Worm (Caenorhabditis elegans) whole organism, mixed stage, embryonic: ENCODE data around the gene oac-4.

ENCODE experiments used
- bed-3 ChIP-seq: fragments of 200-800 bp; sonication (Bioruptor generic); optimal IDR thresholded peaks from 3 replicates; lab custom pipeline; 2018; ENCODE audit warnings: mild to moderate bottlenecking, missing genetic modification characterization, moderate library complexity, missing compliant biosample characterization
- blmp-1 ChIP-seq: fragments of 150-350 bp; optimal IDR thresholded peaks from 2 replicates; lab custom pipeline; 2014; ENCODE audit warnings: missing biosample characterization, missing genetic modification characterization
- ceh-39 ChIP-seq: fragments of 150-350 bp; optimal IDR thresholded peaks from 2 replicates; lab custom pipeline; 2014; ENCODE audit warnings: missing biosample characterization, missing genetic modification characterization
- ceh-43 ChIP-seq: fragments of 200-800 bp; sonication (Bioruptor generic); optimal IDR thresholded peaks from 2 replicates; lab custom pipeline; 2018; ENCODE audit warnings: mild to moderate bottlenecking, missing genetic modification characterization, moderate library complexity, missing compliant biosample characterization
- ceh-83 ChIP-seq: fragments of 200-800 bp; sonication (Bioruptor generic); optimal IDR thresholded peaks from 2 replicates; lab custom pipeline; 2018; ENCODE audit warnings: mild to moderate bottlenecking, missing genetic modification characterization, missing compliant biosample characterization
- ces-1 ChIP-seq: fragments of 150-350 bp; optimal IDR thresholded peaks from 2 replicates; lab custom pipeline; 2014; ENCODE audit warnings: missing biosample characterization, missing genetic modification reagents, missing genetic modification characterization
- cnd-1 ChIP-seq: fragments of 200-800 bp; sonication (Bioruptor generic); optimal IDR thresholded peaks from 2 replicates; lab custom pipeline; 2018; ENCODE audit warnings: mild to moderate bottlenecking, missing genetic modification characterization, missing compliant biosample characterization
- elt-1 ChIP-seq: sonication (generic microtip); optimal IDR thresholded peaks from 2 replicates; lab custom pipeline; 2017; ENCODE audit warnings: missing genetic modification characterization, mild to moderate bottlenecking, missing compliant biosample characterization, antibody characterized with exemption, moderate library complexity, borderline replicate concordance; ENCODE audit not compliant: insufficient read depth
- elt-3 ChIP-seq: fragments of 150-350 bp; optimal IDR thresholded peaks from 2 replicates; lab custom pipeline; 2014; ENCODE audit warnings: missing biosample characterization, missing genetic modification characterization
- flh-1 ChIP-seq: fragments of 200-800 bp; sonication (Bioruptor generic); optimal IDR thresholded peaks from 2 replicates; lab custom pipeline; 2018; ENCODE audit warnings: mild to moderate bottlenecking, missing genetic modification characterization, moderate library complexity, missing compliant biosample characterization
- ham-2 ChIP-seq: fragments of 200-800 bp; sonication (Bioruptor generic); optimal IDR thresholded peaks from 2 replicates; lab custom pipeline; 2018; ENCODE audit warnings: mild to moderate bottlenecking, missing genetic modification characterization, missing compliant biosample characterization
- hlh-1 ChIP-seq: fragments of 150-350 bp; optimal IDR thresholded peaks from 2 replicates; lab custom pipeline; 2014; ENCODE audit warnings: missing biosample characterization, missing genetic modification reagents, missing genetic modification characterization
- lin-13 ChIP-seq: fragments of 150-350 bp; optimal IDR thresholded peaks from 2 replicates; lab custom pipeline; 2014; ENCODE audit warnings: missing biosample characterization, missing genetic modification characterization
- lin-32 ChIP-seq: fragments of 200-800 bp; sonication (Bioruptor generic); optimal IDR thresholded peaks from 2 replicates; lab custom pipeline; 2018; ENCODE audit warnings: mild to moderate bottlenecking, missing genetic modification characterization, missing compliant biosample characterization
- lsy-2 ChIP-seq: fragments of 150-350 bp; optimal IDR thresholded peaks from 2 replicates; lab custom pipeline; 2014; ENCODE audit warnings: missing biosample characterization, missing genetic modification characterization
- mab-5 ChIP-seq: fragments of 150-350 bp; optimal IDR thresholded peaks from 2 replicates; lab custom pipeline; 2014; ENCODE audit warnings: missing biosample characterization, missing genetic modification characterization
- mep-1 ChIP-seq: fragments of 150-350 bp; optimal IDR thresholded peaks from 2 replicates; lab custom pipeline; 2017; ENCODE audit warnings: missing biosample characterization, missing genetic modification reagents, missing genetic modification characterization, inconsistent platforms
- mls-2 ChIP-seq: sonication (generic microtip); optimal IDR thresholded peaks from 2 replicates; lab custom pipeline; 2016; ENCODE audit warnings: mild to moderate bottlenecking, missing genetic modification characterization, moderate library complexity, missing compliant biosample characterization
- nhr-12 ChIP-seq: fragments of 150-350 bp; optimal IDR thresholded peaks from 2 replicates; lab custom pipeline; 2014; ENCODE audit warnings: missing biosample characterization, missing genetic modification characterization
- nhr-2 ChIP-seq: fragments of 150-350 bp; optimal IDR thresholded peaks from 2 replicates; lab custom pipeline; 2014; ENCODE audit warnings: missing biosample characterization, missing genetic modification characterization
- nhr-28 ChIP-seq: fragments of 150-350 bp; optimal IDR thresholded peaks from 2 replicates; lab custom pipeline; 2014; ENCODE audit warnings: missing biosample characterization, missing genetic modification characterization
- pha-4 ChIP-seq: fragments of 150-350 bp; optimal IDR thresholded peaks from 2 replicates; lab custom pipeline; 2018; ENCODE audit warnings: missing biosample characterization, missing genetic modification reagents, missing genetic modification characterization
- sem-2 ChIP-seq: fragments of 200-800 bp; sonication (Bioruptor generic); optimal IDR thresholded peaks from 2 replicates; lab custom pipeline; 2018; ENCODE audit warnings: mild to moderate bottlenecking, missing genetic modification characterization, missing compliant biosample characterization
- snpc-4 ChIP-seq: fragments of 150-350 bp; optimal IDR thresholded peaks from 2 replicates; lab custom pipeline; 2014; ENCODE audit warnings: missing biosample characterization, missing genetic modification characterization
- sptf-1 ChIP-seq: sonication (generic microtip); optimal IDR thresholded peaks from 2 replicates; lab custom pipeline; 2017; ENCODE audit warnings: mild to moderate bottlenecking, missing genetic modification characterization, moderate library complexity, missing compliant biosample characterization
- tbx-8 ChIP-seq: fragments of 200-800 bp; sonication (Bioruptor generic); optimal IDR thresholded peaks from 2 replicates; lab custom pipeline; 2018; ENCODE audit warnings: mild to moderate bottlenecking, missing genetic modification characterization, moderate library complexity, missing compliant biosample characterization
- unc-39 ChIP-seq: fragments of 150-350 bp; optimal IDR thresholded peaks from 2 replicates; lab custom pipeline; 2014; ENCODE audit warnings: missing biosample characterization, missing genetic modification characterization
- unc-62 ChIP-seq: fragments of 150-350 bp; optimal IDR thresholded peaks from 2 replicates; lab custom pipeline; 2014; ENCODE audit warnings: missing biosample characterization, missing genetic modification reagents, missing genetic modification characterization

oac-4 gene

ce11 chrII:3835915-3836314 lies at the start of gene oac-4:
oac-4 (minus strand) TSS chrII:3836015.
- no peak for TF ChIP-seq elt-1 (tag; lab: Kevin White, UChicago)
- TF ChIP-seq pha-4 (tag; lab: Kevin White, UChicago), result no peak
- TF ChIP-seq ham-2 (GFP tag; lab: Kevin White, UChicago), result no peak
- TF ChIP-seq ceh-43 (GFP tag; lab: Kevin White, UChicago), result no peak
- TF ChIP-seq unc-39 (tag; lab: Kevin White, UChicago), result no peak
- TF ChIP-seq cnd-1 (tag; lab: Kevin White, UChicago), result no peak
- TF ChIP-seq ces-1, result no peak
- TF ChIP-seq ceh-83 (GFP tag; lab: Kevin White, UChicago), result no peak
- TF ChIP-seq sptf-1 (tag; lab: Kevin White, UChicago), result no peak
- no peak for TF ChIP-seq nhr-2 (tag; lab: Kevin White, UChicago)
- no peak for TF ChIP-seq unc-62 (GFP tag; lab: Kevin White, UChicago)
- no peak for TF ChIP-seq lin-32 (GFP tag; lab: Kevin White, UChicago)

- TF ChIP-seq ces-1 (no peak), mep-1 (no peak), unc-39 (tag; lab: Kevin White, UChicago) (no peak), sem-2 (GFP tag; lab: Kevin White, UChicago) (no peak), pha-4 (tag; lab: Kevin White, UChicago) (no peak), nhr-12 (tag; lab: Kevin White, UChicago) (no peak), snpc-4 (tag; lab: Kevin White, UChicago) (no peak), mab-5 (tag; lab: Kevin White, UChicago) (no peak)
- TF ChIP-seq, all 35 proteins: peak for 0
Measured at ce11 chrII:3879945-3880344, 44.1 kb upstream of the oac-4 start, which contains the start of gene nhr-166. nhr-166 (plus strand) TSS chrII:3880245.

ce11 chrII:3878330-3878729 lies 42.5 kb upstream of the oac-4 start, which contains the start of gene srh-250:
srh-250 (plus strand) TSS chrII:3878630.
- TF ChIP-seq tbx-8 (GFP tag; lab: Kevin White, UChicago), result no peak
- TF ChIP-seq lin-32 (GFP tag; lab: Kevin White, UChicago), result no peak
- no peak for TF ChIP-seq elt-3
- no peak for TF ChIP-seq nhr-2 (tag; lab: Kevin White, UChicago)
- no peak for TF ChIP-seq ceh-43 (GFP tag; lab: Kevin White, UChicago)
- no peak for TF ChIP-seq ham-2 (GFP tag; lab: Kevin White, UChicago)
- no peak for TF ChIP-seq elt-1 (tag; lab: Kevin White, UChicago)
- TF ChIP-seq hlh-1 (tag; lab: Kevin White, UChicago), result no peak

ce11 chrII:3877874-3878273 lies 42.1 kb upstream of the oac-4 start, which contains the start of gene sdz-7:
sdz-7 (minus strand) TSS chrII:3877974.
- TF ChIP-seq lsy-2 (tag; lab: Kevin White, UChicago), result no peak
- TF ChIP-seq bed-3 (GFP tag; lab: Kevin White, UChicago), result no peak
- TF ChIP-seq ceh-39 (tag; lab: Kevin White, UChicago), result no peak
- no peak for TF ChIP-seq mab-5 (tag; lab: Kevin White, UChicago)
- TF ChIP-seq lin-13 (tag; lab: Kevin White, UChicago), result no peak
- no peak for TF ChIP-seq ham-2 (GFP tag; lab: Kevin White, UChicago)
- TF ChIP-seq pha-4 (tag; lab: Kevin White, UChicago), result no peak
- no peak for TF ChIP-seq ceh-83 (GFP tag; lab: Kevin White, UChicago)
- TF ChIP-seq tbx-8 (GFP tag; lab: Kevin White, UChicago), result no peak
- no peak for TF ChIP-seq unc-62 (GFP tag; lab: Kevin White, UChicago)
- no peak for TF ChIP-seq mep-1
- TF ChIP-seq ceh-43 (GFP tag; lab: Kevin White, UChicago), result no peak
- no peak for TF ChIP-seq ces-1
- TF ChIP-seq snpc-4 (tag; lab: Kevin White, UChicago), result no peak
- TF ChIP-seq elt-3, result no peak
- TF ChIP-seq nhr-2 (tag; lab: Kevin White, UChicago), result no peak
- TF ChIP-seq blmp-1 (tag; lab: Kevin White, UChicago), result no peak
- TF ChIP-seq flh-1 (GFP tag; lab: Kevin White, UChicago), result no peak
- TF ChIP-seq lin-32 (GFP tag; lab: Kevin White, UChicago), result no peak

ce11 chrII:3877127-3877526 lies 41.3 kb upstream of the oac-4 start, which contains the start of gene nep-3:
nep-3 (minus strand) TSS chrII:3877227.
- no peak for TF ChIP-seq pha-4 (tag; lab: Kevin White, UChicago)
- no peak for TF ChIP-seq nhr-28 (tag; lab: Kevin White, UChicago)
- no peak for TF ChIP-seq mls-2 (tag; lab: Kevin White, UChicago)
- TF ChIP-seq, all 35 proteins: peak for 0
